Fruit fly (Drosophila melanogaster): ENCODE data around the gene CG9628.

DNA sequence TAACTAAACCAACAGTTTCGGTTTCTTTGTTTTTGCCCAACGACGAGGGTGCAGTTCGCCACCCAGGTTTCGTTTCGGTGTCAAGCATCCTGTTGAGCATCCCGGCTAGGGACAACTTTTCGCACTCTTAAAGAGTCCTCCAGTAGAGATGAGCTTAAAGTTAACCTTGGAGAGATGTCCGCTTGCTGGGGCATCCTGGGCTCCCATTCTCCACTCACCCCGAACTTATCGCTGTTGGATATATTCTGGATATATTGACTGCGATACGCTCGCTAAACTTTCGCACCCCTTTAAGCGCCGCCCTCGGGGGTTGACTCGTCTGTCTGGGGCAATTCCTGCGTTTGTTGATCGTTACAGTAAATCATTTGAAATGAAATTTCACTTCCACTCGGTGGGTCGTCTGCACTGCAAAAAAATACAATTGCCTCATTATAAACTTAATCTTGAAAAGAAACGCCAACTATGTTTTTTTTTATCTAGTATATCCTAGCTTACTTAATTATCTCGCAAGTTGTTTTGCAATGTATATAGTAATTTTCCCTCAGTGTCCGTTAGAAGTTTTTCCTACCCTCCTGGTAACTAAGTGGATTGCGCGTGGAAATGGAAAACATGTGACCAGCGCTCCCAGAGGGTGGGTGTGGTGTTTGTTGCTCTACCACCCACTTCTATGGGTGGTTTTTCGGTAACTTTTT lies 39.1 kb downstream of the CG9628 start:
- TF ChIP-seq CG8478 (optimal IDR thresholded peaks at IDR 0.05) = no peak
- TF ChIP-seq CTCF (optimal IDR thresholded peaks at IDR 0.05) = no peak
